Worm (Caenorhabditis elegans) whole organism, young adult: ENCODE measurements around the gene K11H3.5.
"Not testable (repeated sequence)": the region's sequence is repeated elsewhere in the genome, so short reads cannot be mapped to it uniquely, and the experiment has no call there.

Experiments
- B0261.1 ChIP-seq: sonication (generic microtip); optimal IDR thresholded peaks from 2 replicates; lab custom pipeline; 2016; ENCODE audit warnings: mild to moderate bottlenecking, missing genetic modification characterization, moderate library complexity, missing compliant biosample characterization
- B0336.3 ChIP-seq: fragments of 200-800 bp; sonication (Bioruptor generic); IDR thresholded peaks from 2 replicates; pipeline ENCODE4 v1.3.6; 2022; ENCODE audit warnings: missing genetic modification characterization, missing compliant biosample characterization
- F57C9.4 ChIP-seq: sonication (generic microtip); optimal IDR thresholded peaks from 2 replicates; lab custom pipeline; 2017; ENCODE audit warnings: mild to moderate bottlenecking, missing genetic modification characterization, missing compliant biosample characterization
- T26A5.8 ChIP-seq: sonication (generic microtip); optimal IDR thresholded peaks from 2 replicates; lab custom pipeline; 2016; ENCODE audit warnings: missing genetic modification characterization, missing compliant biosample characterization
- Y53G8AR.9 ChIP-seq: fragments of 200-800 bp; sonication (Bioruptor generic); conservative IDR thresholded peaks from 2 replicates; pipeline ENCODE4 v1.3.6; 2022; ENCODE audit warnings: missing genetic modification reagents, missing genetic modification characterization, missing compliant biosample characterization
- Y56A3A.18 ChIP-seq: fragments of 200-800 bp; sonication (Bioruptor generic); IDR thresholded peaks from 2 replicates; pipeline ENCODE4 v1.3.6; 2022; ENCODE audit warnings: missing genetic modification reagents, missing genetic modification characterization, missing compliant biosample characterization
- Y79H2A.3 ChIP-seq: fragments of 200-800 bp; sonication (Bioruptor generic); conservative IDR thresholded peaks from 2 replicates; pipeline ENCODE4 v1.3.6; 2022; ENCODE audit warnings: missing genetic modification reagents, missing genetic modification characterization, missing compliant biosample characterization
- athp-1 ChIP-seq: sonication (generic microtip); optimal IDR thresholded peaks from 2 replicates; lab custom pipeline; 2017; ENCODE audit warnings: mild to moderate bottlenecking, missing genetic modification characterization, missing compliant biosample characterization
- ceh-27 ChIP-seq: fragments of 200-800 bp; sonication (Bioruptor generic); optimal IDR thresholded peaks from 2 replicates; lab custom pipeline; 2018; ENCODE audit warnings: mild to moderate bottlenecking, missing genetic modification characterization, moderate library complexity, missing compliant biosample characterization
- ceh-91 ChIP-seq: fragments of 200-800 bp; sonication (Bioruptor generic); IDR thresholded peaks from 2 replicates; pipeline ENCODE4 v1.3.6; 2022; ENCODE audit warnings: missing genetic modification reagents, missing genetic modification characterization, missing compliant biosample characterization
- dox-1 ChIP-seq: fragments of 200-800 bp; sonication (Bioruptor generic); IDR thresholded peaks from 2 replicates; pipeline ENCODE4 v1.3.6; 2022; ENCODE audit warnings: missing genetic modification reagents, missing genetic modification characterization, missing compliant biosample characterization
- egl-44 ChIP-seq: fragments of 200-800 bp; sonication (Bioruptor generic); IDR thresholded peaks from 2 replicates; pipeline ENCODE4 v1.3.6; 2022; ENCODE audit warnings: missing genetic modification reagents, missing genetic modification characterization, missing compliant biosample characterization
- egrh-3 ChIP-seq: fragments of 200-800 bp; sonication (Bioruptor generic); IDR thresholded peaks from 2 replicates; pipeline ENCODE4 v1.3.6; 2022; ENCODE audit warnings: missing genetic modification reagents, missing genetic modification characterization, missing compliant biosample characterization
- ekl-4 ChIP-seq: fragments of 200-800 bp; sonication (Bioruptor generic); IDR thresholded peaks from 2 replicates; pipeline ENCODE4 v1.3.6; 2022; ENCODE audit warnings: missing genetic modification reagents, missing genetic modification characterization, missing compliant biosample characterization
- him-1 ChIP-seq: sonication (generic microtip); optimal IDR thresholded peaks from 2 replicates; lab custom pipeline; 2016; ENCODE audit warnings: missing genotype, missing genetic modification reagents, missing genetic modification characterization, missing compliant biosample characterization
- hmg-1.2 ChIP-seq: fragments of 200-800 bp; sonication (Bioruptor generic); IDR thresholded peaks from 2 replicates; pipeline ENCODE4 v1.3.6; 2022; ENCODE audit warnings: missing genetic modification reagents, missing genetic modification characterization, missing compliant biosample characterization
- hmg-20 ChIP-seq: fragments of 200-800 bp; sonication (Bioruptor generic); IDR thresholded peaks from 2 replicates; pipeline ENCODE4 v1.3.6; 2022; ENCODE audit warnings: missing genetic modification reagents, missing genetic modification characterization, missing compliant biosample characterization
- lag-1 ChIP-seq: fragments of 200-800 bp; sonication (Bioruptor generic); IDR thresholded peaks from 2 replicates; pipeline ENCODE4 v1.3.6; 2022; ENCODE audit warnings: missing genetic modification reagents, missing genetic modification characterization, missing compliant biosample characterization
- lin-26 ChIP-seq: fragments of 200-800 bp; sonication (Bioruptor generic); IDR thresholded peaks from 2 replicates; pipeline ENCODE4 v1.3.6; 2022; ENCODE audit warnings: missing genetic modification reagents, missing genetic modification characterization, missing compliant biosample characterization
- lin-35 ChIP-seq, 3 experiments: fragments of 150-350 bp in 2 of 3; sonication (generic microtip) in 1 of 3; optimal IDR thresholded peaks; 2 replicates each; lab custom pipeline; 2014 to 2018; ENCODE audit warnings: missing biosample characterization in 3 of 3, missing genetic modification characterization in 3 of 3, missing genetic modification reagents in 3 of 3
- lin-54 ChIP-seq: fragments of 200-800 bp; sonication (Bioruptor generic); optimal IDR thresholded peaks from 2 replicates; lab custom pipeline; 2018; ENCODE audit warnings: mild to moderate bottlenecking, missing genetic modification characterization, missing compliant biosample characterization
- lir-1 ChIP-seq: fragments of 200-800 bp; sonication (Bioruptor generic); conservative IDR thresholded peaks from 2 replicates; pipeline ENCODE4 v1.3.6; 2022; ENCODE audit warnings: missing genetic modification reagents, missing genetic modification characterization, missing compliant biosample characterization
- madf-3 ChIP-seq: fragments of 200-800 bp; sonication (Bioruptor generic); IDR thresholded peaks from 2 replicates; pipeline ENCODE4 v1.3.6; 2022; ENCODE audit warnings: missing genetic modification reagents, missing genetic modification characterization, missing compliant biosample characterization
- madf-6 ChIP-seq: fragments of 200-800 bp; sonication (Bioruptor generic); IDR thresholded peaks from 2 replicates; pipeline ENCODE4 v1.3.6; 2022; ENCODE audit warnings: missing genetic modification reagents, missing genetic modification characterization, missing compliant biosample characterization
- madf-8 ChIP-seq: fragments of 200-800 bp; sonication (Bioruptor generic); conservative IDR thresholded peaks from 2 replicates; pipeline ENCODE4 v1.3.6; 2022; ENCODE audit warnings: missing genetic modification reagents, missing genetic modification characterization, missing compliant biosample characterization
- mcd-1 ChIP-seq: fragments of 200-800 bp; sonication (Bioruptor generic); IDR thresholded peaks from 2 replicates; pipeline ENCODE4 v1.3.6; 2022; ENCODE audit warnings: missing genetic modification reagents, missing genetic modification characterization, missing compliant biosample characterization
- nhr-80 ChIP-seq: sonication (generic microtip); optimal IDR thresholded peaks from 2 replicates; lab custom pipeline; 2016; ENCODE audit warnings: missing genetic modification characterization, missing compliant biosample characterization
- pbrm-1 ChIP-seq: fragments of 200-800 bp; sonication (Bioruptor generic); IDR thresholded peaks from 2 replicates; pipeline ENCODE4 v1.3.6; 2022; ENCODE audit warnings: missing genetic modification reagents, missing genetic modification characterization, missing compliant biosample characterization
- repo-1 ChIP-seq: sonication (generic microtip); optimal IDR thresholded peaks from 2 replicates; lab custom pipeline; 2017; ENCODE audit warnings: mild to moderate bottlenecking, missing genetic modification characterization, missing compliant biosample characterization
- rpc-1 ChIP-seq, 2 experiments: fragments of 150-350 bp in 1 of 2; sonication (generic microtip) in 1 of 2; optimal IDR thresholded peaks; 2 replicates each; lab custom pipeline; 2014 to 2018; ENCODE audit warnings: missing biosample characterization in 1 of 2, missing genetic modification characterization in 1 of 2, missing genetic modification reagents in 1 of 2, missing genotype in 1 of 2
- somi-1 ChIP-seq: fragments of 200-800 bp; sonication (Bioruptor generic); optimal IDR thresholded peaks from 2 replicates; lab custom pipeline; 2018; ENCODE audit warnings: mild to moderate bottlenecking, missing genetic modification characterization, missing compliant biosample characterization
- tbp1 ChIP-seq: fragments of 200-800 bp; sonication (Bioruptor generic); optimal IDR thresholded peaks from 2 replicates; lab custom pipeline; 2018; ENCODE audit warnings: mild to moderate bottlenecking, missing genetic modification characterization, missing compliant biosample characterization
- ztf-28 ChIP-seq: fragments of 200-800 bp; sonication (Bioruptor generic); IDR thresholded peaks from 2 replicates; pipeline ENCODE4 v1.3.6; 2022; ENCODE audit warnings: missing genetic modification reagents, missing genetic modification characterization, missing compliant biosample characterization
- ztf-6 ChIP-seq: fragments of 200-800 bp; sonication (Bioruptor generic); IDR thresholded peaks from 2 replicates; pipeline ENCODE4 v1.3.6; 2022; ENCODE audit warnings: missing genetic modification reagents, missing genetic modification characterization, missing compliant biosample characterization

Gene K11H3.5

ce11 chrIII:9849111-9849510 lies 5.5 kb downstream of the K11H3.5 start:
- TF ChIP-seq lin-26 (GFP tag; lab: Robert Waterston, UW) (peak; percentile 73; the same call in 1 of the 2 replicates), pbrm-1 (GFP tag; lab: Robert Waterston, UW) (0 out of 2 replicates have a peak, but pooled peaks have one; percentile 42), madf-3 (GFP tag; lab: Robert Waterston, UW) (0 out of 2 replicates have a peak, but pooled peaks have one; percentile 57), tbp1 (GFP tag; lab: Kevin White, UChicago) (peak; percentile 73), Y79H2A.3 (GFP tag; lab: Robert Waterston, UW) (peak; percentile 64; the same call in 1 of the 2 replicates), ekl-4 (GFP tag; lab: Robert Waterston, UW) (peak; percentile 21; the same call in 1 of the 2 replicates), rpc-1 (tag; optimal IDR thresholded peaks at IDR 0.05; lab: Kevin White, UChicago) (peak; percentile 49), ztf-28 (GFP tag; lab: Robert Waterston, UW) (0 out of 2 replicates have a peak, but pooled peaks have one; percentile 53), madf-8 (GFP tag; lab: Robert Waterston, UW) (peak; percentile 29; the same call in 1 of the 2 replicates), hmg-1.2 (GFP tag; lab: Robert Waterston, UW) (peak; percentile 39), B0261.1 (tag; lab: Kevin White, UChicago) (peak; percentile 43), egrh-3 (GFP tag; lab: Robert Waterston, UW) (0 out of 2 replicates have a peak, but pooled peaks have one; percentile 14), madf-6 (GFP tag; lab: Robert Waterston, UW) (peak; percentile 59), mcd-1 (peak; percentile 74)
- not testable (repeated sequence) for TF ChIP-seq rpc-1 (optimal IDR thresholded peaks at IDR 0.05; lab: Kevin White, UChicago)
- TF ChIP-seq, all 124 proteins: peak for 14; not testable (repeated sequence) for 110

- TF ChIP-seq F57C9.4 (tag; lab: Kevin White, UChicago) (no peak), lin-54 (no peak), nhr-80 (tag; lab: Kevin White, UChicago) (peak; percentile 62)
Observed at ce11 chrIII:9849950-9850349, 6.4 kb downstream of the K11H3.5 start.

ce11 chrIII:9850877-9851276 lies 7.3 kb downstream of the K11H3.5 start:
- TF ChIP-seq hmg-20 (GFP tag; lab: Robert Waterston, UW) = no peak
- peak; percentile 47 for TF ChIP-seq nhr-80 (tag; lab: Kevin White, UChicago)

ce11 chrIII:9851547-9851946 lies 8.0 kb downstream of the K11H3.5 start, which contains the start of gene K11H3.3:
K11H3.3 (plus strand) TSS chrIII:9851854.
- TF ChIP-seq ztf-6 (GFP tag; lab: Robert Waterston, UW) (no peak), dox-1 (GFP tag; lab: Robert Waterston, UW) (0 out of 2 replicates have a peak, but pooled peaks have one; percentile 5), athp-1 (tag; lab: Kevin White, UChicago) (no peak), lir-1 (GFP tag; lab: Robert Waterston, UW) (no peak), T26A5.8 (tag; lab: Kevin White, UChicago) (no peak)

- TF ChIP-seq lag-1 (GFP tag; lab: Robert Waterston, UW) = no peak
- no peak for TF ChIP-seq ceh-91 (GFP tag; lab: Robert Waterston, UW)
- peak in 1 of 3 experiments; percentile 2 for TF ChIP-seq lin-35 (GFP tag; optimal IDR thresholded peaks at IDR 0.05; lab: Kevin White, UChicago)
- TF ChIP-seq repo-1 = peak; percentile 77
- no peak for TF ChIP-seq ceh-27 (GFP tag; lab: Kevin White, UChicago)
- TF ChIP-seq him-1 (tag; lab: Kevin White, UChicago) = peak; percentile 98
- TF ChIP-seq Y56A3A.18 (GFP tag; lab: Robert Waterston, UW) = peak; percentile 72; the same call in 1 of the 2 replicates
- TF ChIP-seq Y53G8AR.9 = 0 out of 2 replicates have a peak, but pooled peaks have one; percentile 51
- peak; percentile 2 for TF ChIP-seq somi-1 (GFP tag; lab: Kevin White, UChicago)
- peak; percentile 63; the same call in 1 of the 2 replicates for TF ChIP-seq B0336.3
- TF ChIP-seq egl-44 (GFP tag; lab: Robert Waterston, UW) = no peak
- TF ChIP-seq dox-1 (GFP tag; lab: Robert Waterston, UW) = no peak
- TF ChIP-seq pbrm-1 (GFP tag; lab: Robert Waterston, UW) = peak; percentile 25; the same call in 1 of the 2 replicates
Observed at ce11 chrIII:9853667-9854620, 10.4 kb downstream of the K11H3.5 start.
